Worm (Caenorhabditis elegans): ENCODE measurements around the gene mrps-23.

- TF ChIP-seq flt-1 (GFP tag; IDR thresholded peaks at IDR 0.05) (no peak), cog-1 (tag; optimal IDR thresholded peaks at IDR 0.05) (no peak), ztf-23 (GFP tag; IDR thresholded peaks at IDR 0.05) (no peak)
Measured at ce11 chrIII:9485373-9485772, 38.1 kb downstream of the mrps-23 start, which contains the start of gene bre-3.

Measured in whole organism, midembryonic.